Fruit fly (Drosophila melanogaster): ENCODE data around the gene Hmx.
A peak's percentile ranks its signal among the peaks of the same experiment; 100 is the strongest.

Hmx gene

DNA sequence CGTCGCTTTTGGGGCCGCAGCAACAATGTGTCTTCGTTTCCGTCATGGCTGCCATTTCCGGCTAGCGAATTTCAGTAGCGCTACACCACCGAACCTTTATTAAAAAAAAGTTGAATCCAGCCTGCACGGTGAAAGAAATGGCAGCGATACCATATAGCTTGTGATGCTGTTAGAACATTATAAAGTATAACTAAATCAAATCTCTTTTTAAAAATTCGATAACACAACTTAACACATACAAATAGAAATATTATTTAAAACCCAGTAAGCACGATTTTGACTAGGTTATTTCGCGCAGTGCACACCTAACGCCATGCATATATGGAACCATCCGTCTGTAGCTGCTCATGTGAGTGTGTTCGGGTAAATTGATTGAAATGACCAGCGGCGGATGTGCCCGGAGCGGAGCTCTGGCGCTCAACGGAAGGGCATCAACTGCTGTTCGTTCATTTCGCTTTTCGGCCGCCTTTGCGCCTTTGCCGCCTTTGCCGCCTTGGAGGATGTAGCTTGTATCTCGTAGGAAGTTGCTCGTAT lies 32.6 kb upstream of the Hmx start (continued):
- TF ChIP-seq Fer1 (GFP tag; optimal IDR thresholded peaks at IDR 0.05) (peak; percentile 82), Sox100B (GFP tag; optimal IDR thresholded peaks at IDR 0.05) (peak; percentile 5), CoRest (tag; optimal IDR thresholded peaks at IDR 0.05) (peak; percentile 35), CG42726 (GFP tag; IDR thresholded peaks at IDR 0.05; ENCODE audit: partially characterized antibody) (no peak), CG2678 (tag; optimal IDR thresholded peaks at IDR 0.05) (peak; percentile 72), Rfx (GFP tag; IDR thresholded peaks at IDR 0.05) (peak; percentile 64), CG17612 (GFP tag; IDR thresholded peaks at IDR 0.05) (no peak), pum (GFP tag; optimal IDR thresholded peaks at IDR 0.05) (no peak), caup (GFP tag; optimal IDR thresholded peaks at IDR 0.05; ENCODE audit: severe bottlenecking) (peak; percentile 48), Dref (GFP tag; IDR thresholded peaks at IDR 0.05) (no peak), tin (GFP tag; optimal IDR thresholded peaks at IDR 0.05) (peak; percentile 32), CG8089 (GFP tag; optimal IDR thresholded peaks at IDR 0.05) (no peak), Blimp-1 (GFP tag; optimal IDR thresholded peaks at IDR 0.05) (no peak), CG3163 (GFP tag; optimal IDR thresholded peaks at IDR 0.05) (no peak), ems (GFP tag; optimal IDR thresholded peaks at IDR 0.05) (no peak), sens-2 (GFP tag; IDR thresholded peaks at IDR 0.05) (no peak), nerfin-1 (tag; optimal IDR thresholded peaks at IDR 0.05) (no peak), E2f1 (GFP tag; IDR thresholded peaks at IDR 0.05) (peak; percentile 41; the same call in 1 of the 2 replicates), org-1 (GFP tag; optimal IDR thresholded peaks at IDR 0.05) (peak; percentile 18), Bteb2 (GFP tag; optimal IDR thresholded peaks at IDR 0.05) (no peak), ssp (GFP tag; IDR thresholded peaks at IDR 0.05) (peak; percentile 27; the same call in 1 of the 2 replicates), B-H2 (GFP tag; optimal IDR thresholded peaks at IDR 0.05) (peak; percentile 18), slou (GFP tag; optimal IDR thresholded peaks at IDR 0.05) (no peak), Hr3 (GFP tag; optimal IDR thresholded peaks at IDR 0.05) (no peak), scrt (GFP tag; optimal IDR thresholded peaks at IDR 0.05) (peak; percentile 65), Dbx (GFP tag; IDR thresholded peaks at IDR 0.05) (peak; percentile 60; the same call in 2 of the 3 replicates), pan (optimal IDR thresholded peaks at IDR 0.05) (no peak), pan (GFP tag; optimal IDR thresholded peaks at IDR 0.05 in 1 of 2, IDR thresholded peaks at IDR 0.05 in 1 of 2) (peak in 1 of 2 experiments; percentile 57), Dp (GFP tag; optimal IDR thresholded peaks at IDR 0.05) (no peak), CG17385 (GFP tag; optimal IDR thresholded peaks at IDR 0.05) (peak; percentile 43), H15 (GFP tag; IDR thresholded peaks at IDR 0.05) (no peak), unpg (GFP tag; optimal IDR thresholded peaks at IDR 0.05) (peak; percentile 29), CG11504 (tag; optimal IDR thresholded peaks at IDR 0.05) (peak; percentile 61), CG14710 (tag; optimal IDR thresholded peaks at IDR 0.05) (no peak), C15 (GFP tag; IDR thresholded peaks at IDR 0.05) (no peak), CG17361 (GFP tag; IDR thresholded peaks at IDR 0.05) (0 out of 3 replicates have a peak, but pooled peaks have one; percentile 20), CG13775 (GFP tag; optimal IDR thresholded peaks at IDR 0.05) (peak; percentile 3), Fer2 (tag; optimal IDR thresholded peaks at IDR 0.05) (peak; percentile 19), grau (tag; optimal IDR thresholded peaks at IDR 0.05) (peak; percentile 60), CrebB (tag; optimal IDR thresholded peaks at IDR 0.05) (no peak), Ets65A (GFP tag) (peak; percentile 92), GATAe (GFP tag; conservative IDR thresholded peaks at IDR 0.05) (no peak), Max (GFP tag; optimal IDR thresholded peaks at IDR 0.05) (peak; percentile 29), corto (GFP tag; optimal IDR thresholded peaks at IDR 0.05) (no peak), YL-1 (GFP tag; optimal IDR thresholded peaks at IDR 0.05) (no peak), CG11560 (tag; IDR thresholded peaks at IDR 0.05) (no peak), zfh2 (GFP tag; optimal IDR thresholded peaks at IDR 0.05) (peak; percentile 18), Myb (GFP tag; optimal IDR thresholded peaks at IDR 0.05) (peak; percentile 12), br (optimal IDR thresholded peaks at IDR 0.05) (no peak), ac (GFP tag; optimal IDR thresholded peaks at IDR 0.05) (no peak), Ptx1 (GFP tag; IDR thresholded peaks at IDR 0.05) (peak; percentile 51), CG11247 (GFP tag; IDR thresholded peaks at IDR 0.05) (no peak)
